Worm (Caenorhabditis elegans) whole organism, mixed stage, embryonic: Measurements from ENCODE around the gene str-35.

Source experiments
- M03D4.4 ChIP-seq: sonication (generic microtip); optimal IDR thresholded peaks from 2 replicates; lab custom pipeline; 2017; ENCODE audit warnings: mild to moderate bottlenecking, missing genetic modification characterization, missing compliant biosample characterization
- blmp-1 ChIP-seq: fragments of 150-350 bp; optimal IDR thresholded peaks from 2 replicates; lab custom pipeline; 2014; ENCODE audit warnings: missing biosample characterization, missing genetic modification characterization
- ceh-39 ChIP-seq: fragments of 150-350 bp; optimal IDR thresholded peaks from 2 replicates; lab custom pipeline; 2014; ENCODE audit warnings: missing biosample characterization, missing genetic modification characterization
- ceh-43 ChIP-seq: fragments of 200-800 bp; sonication (Bioruptor generic); optimal IDR thresholded peaks from 2 replicates; lab custom pipeline; 2018; ENCODE audit warnings: mild to moderate bottlenecking, missing genetic modification characterization, moderate library complexity, missing compliant biosample characterization
- ceh-83 ChIP-seq: fragments of 200-800 bp; sonication (Bioruptor generic); optimal IDR thresholded peaks from 2 replicates; lab custom pipeline; 2018; ENCODE audit warnings: mild to moderate bottlenecking, missing genetic modification characterization, missing compliant biosample characterization
- ces-1 ChIP-seq: fragments of 150-350 bp; optimal IDR thresholded peaks from 2 replicates; lab custom pipeline; 2014; ENCODE audit warnings: missing biosample characterization, missing genetic modification reagents, missing genetic modification characterization
- cnd-1 ChIP-seq: fragments of 200-800 bp; sonication (Bioruptor generic); optimal IDR thresholded peaks from 2 replicates; lab custom pipeline; 2018; ENCODE audit warnings: mild to moderate bottlenecking, missing genetic modification characterization, missing compliant biosample characterization
- drap-1 ChIP-seq: fragments of 200-800 bp; sonication (Bioruptor generic); optimal IDR thresholded peaks from 3 replicates; lab custom pipeline; 2018; ENCODE audit warnings: mild to moderate bottlenecking, missing genetic modification characterization, missing compliant biosample characterization
- flh-1 ChIP-seq: fragments of 200-800 bp; sonication (Bioruptor generic); optimal IDR thresholded peaks from 2 replicates; lab custom pipeline; 2018; ENCODE audit warnings: mild to moderate bottlenecking, missing genetic modification characterization, moderate library complexity, missing compliant biosample characterization
- ham-2 ChIP-seq: fragments of 200-800 bp; sonication (Bioruptor generic); optimal IDR thresholded peaks from 2 replicates; lab custom pipeline; 2018; ENCODE audit warnings: mild to moderate bottlenecking, missing genetic modification characterization, missing compliant biosample characterization
- hlh-1 ChIP-seq: fragments of 150-350 bp; optimal IDR thresholded peaks from 2 replicates; lab custom pipeline; 2014; ENCODE audit warnings: missing biosample characterization, missing genetic modification reagents, missing genetic modification characterization
- lin-13 ChIP-seq: fragments of 150-350 bp; optimal IDR thresholded peaks from 2 replicates; lab custom pipeline; 2014; ENCODE audit warnings: missing biosample characterization, missing genetic modification characterization
- lin-32 ChIP-seq: fragments of 200-800 bp; sonication (Bioruptor generic); optimal IDR thresholded peaks from 2 replicates; lab custom pipeline; 2018; ENCODE audit warnings: mild to moderate bottlenecking, missing genetic modification characterization, missing compliant biosample characterization
- mab-5 ChIP-seq: fragments of 150-350 bp; optimal IDR thresholded peaks from 2 replicates; lab custom pipeline; 2014; ENCODE audit warnings: missing biosample characterization, missing genetic modification characterization
- mls-2 ChIP-seq: sonication (generic microtip); optimal IDR thresholded peaks from 2 replicates; lab custom pipeline; 2016; ENCODE audit warnings: mild to moderate bottlenecking, missing genetic modification characterization, moderate library complexity, missing compliant biosample characterization
- nhr-12 ChIP-seq: fragments of 150-350 bp; optimal IDR thresholded peaks from 2 replicates; lab custom pipeline; 2014; ENCODE audit warnings: missing biosample characterization, missing genetic modification characterization
- nhr-2 ChIP-seq: fragments of 150-350 bp; optimal IDR thresholded peaks from 2 replicates; lab custom pipeline; 2014; ENCODE audit warnings: missing biosample characterization, missing genetic modification characterization
- nhr-237 ChIP-seq: fragments of 150-350 bp; optimal IDR thresholded peaks from 2 replicates; lab custom pipeline; 2014; ENCODE audit warnings: missing biosample characterization, missing genetic modification characterization
- nhr-28 ChIP-seq: fragments of 150-350 bp; optimal IDR thresholded peaks from 2 replicates; lab custom pipeline; 2014; ENCODE audit warnings: missing biosample characterization, missing genetic modification characterization
- nhr-76 ChIP-seq: sonication (generic microtip); optimal IDR thresholded peaks from 2 replicates; lab custom pipeline; 2017; ENCODE audit warnings: missing biosample characterization, missing genetic modification characterization
- sptf-1 ChIP-seq: sonication (generic microtip); optimal IDR thresholded peaks from 2 replicates; lab custom pipeline; 2017; ENCODE audit warnings: mild to moderate bottlenecking, missing genetic modification characterization, moderate library complexity, missing compliant biosample characterization
- tbx-8 ChIP-seq: fragments of 200-800 bp; sonication (Bioruptor generic); optimal IDR thresholded peaks from 2 replicates; lab custom pipeline; 2018; ENCODE audit warnings: mild to moderate bottlenecking, missing genetic modification characterization, moderate library complexity, missing compliant biosample characterization
- unc-120 ChIP-seq: sonication (generic microtip); optimal IDR thresholded peaks from 2 replicates; lab custom pipeline; 2017; ENCODE audit warnings: missing genetic modification characterization, missing compliant biosample characterization; ENCODE audit not compliant: poor library complexity, severe bottlenecking
- unc-39 ChIP-seq: fragments of 150-350 bp; optimal IDR thresholded peaks from 2 replicates; lab custom pipeline; 2014; ENCODE audit warnings: missing biosample characterization, missing genetic modification characterization
- unc-62 ChIP-seq: fragments of 150-350 bp; optimal IDR thresholded peaks from 2 replicates; lab custom pipeline; 2014; ENCODE audit warnings: missing biosample characterization, missing genetic modification reagents, missing genetic modification characterization
- zip-8 ChIP-seq: fragments of 150-350 bp; optimal IDR thresholded peaks from 2 replicates; lab custom pipeline; 2014; ENCODE audit warnings: missing biosample characterization, missing genetic modification characterization

str-35 gene

DNA sequence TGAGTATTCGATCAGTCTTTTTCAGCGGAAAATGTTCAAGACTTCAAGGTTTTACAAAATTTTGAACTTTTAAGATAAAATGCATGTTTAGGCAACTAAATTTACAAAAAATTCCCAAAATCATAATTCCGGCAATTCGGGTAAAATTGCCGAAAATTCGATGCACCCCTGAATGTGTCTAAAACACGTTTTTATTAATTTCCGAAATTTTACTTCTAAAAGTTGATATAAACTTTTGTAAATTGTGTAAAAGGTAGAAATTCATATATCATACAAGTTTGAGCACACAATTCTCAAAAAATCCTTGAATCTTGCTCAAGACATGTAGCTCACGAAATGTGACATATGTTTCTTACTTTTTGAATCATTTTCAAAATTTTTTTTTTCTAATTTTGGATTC, 50.5 kb downstream of the str-35 start:
- TF ChIP-seq lin-13 (tag; lab: Kevin White, UChicago), result no peak
- no peak for TF ChIP-seq cnd-1
- no peak for TF ChIP-seq lin-32 (GFP tag; lab: Kevin White, UChicago)
- no peak for TF ChIP-seq nhr-76
- TF ChIP-seq nhr-12, result no peak
- no peak for TF ChIP-seq ceh-39 (tag; lab: Kevin White, UChicago)
- no peak for TF ChIP-seq nhr-237 (tag; lab: Kevin White, UChicago)
- no peak for TF ChIP-seq drap-1
- no peak for TF ChIP-seq ces-1 (GFP tag; lab: Kevin White, UChicago)
- no peak for TF ChIP-seq hlh-1 (tag; lab: Kevin White, UChicago)
- no peak for TF ChIP-seq mls-2 (tag; lab: Kevin White, UChicago)
- TF ChIP-seq ceh-43 (GFP tag; lab: Kevin White, UChicago), result no peak
- no peak for TF ChIP-seq flh-1
- TF ChIP-seq blmp-1, result no peak
- no peak for TF ChIP-seq mab-5 (tag; lab: Kevin White, UChicago)
- no peak for TF ChIP-seq M03D4.4 (tag; lab: Kevin White, UChicago)
- TF ChIP-seq unc-39 (tag; lab: Kevin White, UChicago), result no peak
- no peak for TF ChIP-seq unc-120

DNA sequence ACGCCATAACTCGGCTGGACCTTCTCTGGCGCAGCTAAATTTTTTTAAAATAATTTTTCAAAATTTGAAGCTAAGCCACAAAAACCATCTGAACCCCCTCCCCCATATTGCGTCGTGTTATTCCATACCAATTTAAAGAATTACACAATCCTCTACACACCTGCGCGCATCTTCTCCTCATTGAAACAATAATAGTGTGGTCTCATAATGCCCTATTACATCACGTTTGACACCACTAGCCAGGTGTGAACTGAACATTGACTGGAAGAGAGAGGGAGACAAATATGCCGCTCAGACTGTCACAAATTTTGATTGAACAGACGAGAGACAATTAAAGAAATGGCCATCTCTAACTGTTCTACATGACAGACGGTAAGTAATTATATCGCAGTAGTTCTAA, 50.9 kb downstream of the str-35 start:
- TF ChIP-seq mab-5 (tag; lab: Kevin White, UChicago) (no peak), sptf-1 (tag; lab: Kevin White, UChicago) (no peak), hlh-1 (tag; lab: Kevin White, UChicago) (no peak), unc-39 (tag; lab: Kevin White, UChicago) (no peak), ham-2 (GFP tag; lab: Kevin White, UChicago) (no peak), ceh-83 (GFP tag; lab: Kevin White, UChicago) (no peak), M03D4.4 (tag; lab: Kevin White, UChicago) (no peak), flh-1 (no peak), cnd-1 (peak; percentile 54), nhr-76 (no peak), mls-2 (tag; lab: Kevin White, UChicago) (no peak), nhr-12 (no peak), unc-62 (GFP tag; lab: Kevin White, UChicago) (peak; percentile 47), zip-8 (peak; percentile 43), tbx-8 (GFP tag; lab: Kevin White, UChicago) (no peak), nhr-237 (tag; lab: Kevin White, UChicago) (no peak), nhr-2 (tag; lab: Kevin White, UChicago) (peak; percentile 97), unc-120 (no peak), nhr-28 (tag; lab: Kevin White, UChicago) (no peak), blmp-1 (no peak)
